Fruit fly (Drosophila melanogaster) whole organism, embryonic: ENCODE measurements around the gene CG13053.
A peak's percentile ranks its signal among the peaks of the same experiment; 100 is the strongest.

Experiments used
- Atf6 ChIP-seq: fragments of 200-800 bp; sonication (Bioruptor generic); IDR thresholded peaks from 2 replicates; pipeline ENCODE4 v1.3.6; 2022; ENCODE audit warnings: missing biosample characterization, missing genetic modification characterization
- Awh ChIP-seq: fragments of 200-800 bp; sonication (Bioruptor generic); IDR thresholded peaks from 2 replicates; pipeline ENCODE4, ENCODE4 v1.3.6; 2022; ENCODE audit warnings: missing biosample characterization, missing genetic modification characterization
- B-H1 ChIP-seq: fragments of 200-800 bp; sonication (Bioruptor generic); IDR thresholded peaks from 3 replicates; pipeline ENCODE4 v1.3.6; 2022; ENCODE audit warnings: missing biosample characterization, missing genetic modification characterization
- CG1024 ChIP-seq: fragments of 200-800 bp; sonication (Bioruptor generic); IDR thresholded peaks from 2 replicates; pipeline ENCODE4 v1.3.6; 2022; ENCODE audit warnings: missing biosample characterization, missing genetic modification characterization
- CG10543 ChIP-seq: fragments of 200-800 bp; sonication (Bioruptor generic); optimal IDR thresholded peaks from 3 replicates; lab custom pipeline; 2017; ENCODE audit warnings: missing biosample characterization, mild to moderate bottlenecking, missing genetic modification characterization, moderate library complexity
- CG12236 ChIP-seq: fragments of 200-800 bp; sonication (Bioruptor generic); optimal IDR thresholded peaks from 2 replicates; lab custom pipeline; 2016; ENCODE audit warnings: missing biosample characterization, missing genetic modification characterization
- CG13624 ChIP-seq: fragments of 200-800 bp; sonication (Bioruptor generic); optimal IDR thresholded peaks from 2 replicates; lab custom pipeline; 2016; ENCODE audit warnings: missing biosample characterization, missing genetic modification characterization
- CG14860 ChIP-seq: fragments of 200-800 bp; sonication (Bioruptor generic); IDR thresholded peaks from 3 replicates; pipeline ENCODE4 v1.3.6; 2022; ENCODE audit warnings: missing biosample characterization, missing genetic modification characterization; ENCODE audit not compliant: partially characterized antibody
- CG16815 ChIP-seq: fragments of 200-800 bp; sonication (Bioruptor generic); optimal IDR thresholded peaks from 3 replicates; lab custom pipeline; 2017; ENCODE audit warnings: missing biosample characterization, mild to moderate bottlenecking, missing genetic modification characterization
- CG17568 ChIP-seq: fragments of 200-800 bp; sonication (Bioruptor generic); optimal IDR thresholded peaks from 2 replicates; lab custom pipeline; 2018; ENCODE audit warnings: missing biosample characterization, mild to moderate bottlenecking, missing genetic modification characterization, moderate library complexity
- CG2116 ChIP-seq: fragments of 200-800 bp; sonication (Bioruptor generic); optimal IDR thresholded peaks from 3 replicates; lab custom pipeline; 2018; ENCODE audit warnings: missing biosample characterization, mild to moderate bottlenecking, missing genetic modification characterization
- CG2120 ChIP-seq: fragments of 200-800 bp; sonication (Bioruptor generic); optimal IDR thresholded peaks from 3 replicates; lab custom pipeline; 2016; ENCODE audit warnings: missing biosample characterization, missing genetic modification characterization
- CG2199 ChIP-seq: fragments of 200-800 bp; sonication (Bioruptor generic); IDR thresholded peaks from 3 replicates; pipeline ENCODE4 v1.3.6; 2022; ENCODE audit warnings: missing biosample characterization, missing genetic modification characterization
- CG2678 ChIP-seq: fragments of 200-800 bp; sonication (Bioruptor generic); optimal IDR thresholded peaks from 3 replicates; lab custom pipeline; 2019; ENCODE audit warnings: missing biosample characterization, mild to moderate bottlenecking, missing genetic modification characterization, moderate library complexity
- CG34422 ChIP-seq: fragments of 200-800 bp; sonication (Bioruptor generic); IDR thresholded peaks from 3 replicates; pipeline ENCODE4 v1.3.6; 2022; ENCODE audit warnings: missing biosample characterization, missing genetic modification characterization
- CG42726 ChIP-seq: fragments of 200-800 bp; sonication (Bioruptor generic); IDR thresholded peaks from 2 replicates; pipeline ENCODE4 v1.3.6; 2022; ENCODE audit warnings: missing biosample characterization, missing genetic modification characterization; ENCODE audit not compliant: partially characterized antibody
- CG4328 ChIP-seq: fragments of 200-800 bp; sonication (Bioruptor generic); optimal IDR thresholded peaks from 3 replicates; lab custom pipeline; 2017; ENCODE audit warnings: missing biosample characterization, missing genetic modification reagents, missing genetic modification characterization
- CG4404 ChIP-seq: fragments of 200-800 bp; sonication (Bioruptor generic); IDR thresholded peaks from 2 replicates; pipeline ENCODE4 v1.3.6; 2022; ENCODE audit warnings: missing biosample characterization, missing genetic modification characterization
- CG6791 ChIP-seq: fragments of 200-800 bp; sonication (Bioruptor generic); IDR thresholded peaks from 3 replicates; pipeline ENCODE4 v1.3.6; 2022; ENCODE audit warnings: missing biosample characterization, missing genetic modification characterization; ENCODE audit not compliant: partially characterized antibody
- CG8359 ChIP-seq: fragments of 200-800 bp; sonication (Bioruptor generic); optimal IDR thresholded peaks from 2 replicates; lab custom pipeline; 2017; ENCODE audit warnings: missing biosample characterization, mild to moderate bottlenecking, missing genetic modification characterization, borderline replicate concordance
- CG8924 ChIP-seq: fragments of 200-800 bp; optimal IDR thresholded peaks from 3 replicates; lab custom pipeline; 2019; ENCODE audit warnings: missing biosample characterization, mild to moderate bottlenecking, missing genetic modification characterization, moderate library complexity
- Camta ChIP-seq: fragments of 200-800 bp; sonication (Bioruptor generic); optimal IDR thresholded peaks from 2 replicates; lab custom pipeline; 2016; ENCODE audit warnings: missing biosample characterization, missing genetic modification characterization
- D ChIP-seq, 2 experiments: fragments of 200-800 bp in 1 of 2; fragments of >200 bp in 1 of 2; sonication (Bioruptor generic) in 1 of 2; optimal IDR thresholded peaks; 2 replicates in 1 of 2; 3 replicates in 1 of 2; lab custom pipeline; 2017; ENCODE audit warnings: mild to moderate bottlenecking in 1 of 2, missing biosample characterization in 1 of 2, missing genetic modification characterization in 1 of 2, missing genetic modification reagents in 1 of 2
- Deaf1 ChIP-seq: fragments of 200-800 bp; optimal IDR thresholded peaks from 3 replicates; lab custom pipeline; 2019; ENCODE audit warnings: missing biosample characterization, mild to moderate bottlenecking, missing genetic modification characterization, moderate library complexity
- Dek ChIP-seq: fragments of 200-800 bp; sonication (Bioruptor generic); optimal IDR thresholded peaks from 3 replicates; lab custom pipeline; 2019; ENCODE audit warnings: missing biosample characterization, mild to moderate bottlenecking, missing genetic modification characterization, moderate library complexity
- Dll ChIP-seq: fragments of 200-800 bp; sonication (Bioruptor generic); IDR thresholded peaks from 4 replicates; pipeline ENCODE4 v1.3.6; 2022; ENCODE audit warnings: missing biosample characterization, missing genetic modification characterization; ENCODE audit not compliant: partially characterized antibody
- E2f1 ChIP-seq: fragments of 200-800 bp; sonication (Bioruptor generic); IDR thresholded peaks from 2 replicates; pipeline ENCODE4 v1.3.6; 2022; ENCODE audit warnings: missing biosample characterization, missing genetic modification characterization
- Hand ChIP-seq: fragments of 200-800 bp; sonication (Bioruptor generic); optimal IDR thresholded peaks from 2 replicates; lab custom pipeline; 2017; ENCODE audit warnings: mild to moderate bottlenecking, missing biosample characterization, missing genetic modification reagents, missing genetic modification characterization
- MTF-1 ChIP-seq: fragments of 200-800 bp; sonication (Bioruptor generic); optimal IDR thresholded peaks from 2 replicates; lab custom pipeline; 2018; ENCODE audit warnings: missing biosample characterization, mild to moderate bottlenecking, missing genetic modification characterization, borderline replicate concordance
- Med ChIP-seq: fragments of 200-800 bp; sonication (Bioruptor generic); peaks from one replicate; lab custom pipeline; 2016; ENCODE audit warnings: missing biosample characterization, missing genetic modification characterization, mild to moderate bottlenecking, inconsistent platforms, moderate library complexity
- NFAT ChIP-seq: fragments of 200-800 bp; sonication (Bioruptor generic); IDR thresholded peaks from 2 replicates; pipeline ENCODE4 v1.3.6; 2022; ENCODE audit warnings: missing biosample characterization, missing genetic modification characterization
- NfI ChIP-seq: fragments of 200-800 bp; sonication (Bioruptor generic); optimal IDR thresholded peaks from 3 replicates; lab custom pipeline; 2018; ENCODE audit warnings: missing biosample characterization, mild to moderate bottlenecking, missing genetic modification characterization, moderate library complexity
- Scr ChIP-seq: fragments of 200-800 bp; sonication (Bioruptor generic); IDR thresholded peaks from 2 replicates; pipeline ENCODE4 v1.3.6; 2022; ENCODE audit warnings: missing biosample characterization, missing genetic modification characterization; ENCODE audit not compliant: partially characterized antibody
- Spps ChIP-seq: fragments of 200-800 bp; sonication (Bioruptor generic); optimal IDR thresholded peaks from 2 replicates; lab custom pipeline; 2018; ENCODE audit warnings: missing biosample characterization, mild to moderate bottlenecking, missing genetic modification characterization
- br ChIP-seq: fragments of >200 bp; optimal IDR thresholded peaks from 2 replicates; lab custom pipeline; 2017
- dan ChIP-seq: fragments of 200-800 bp; sonication (Bioruptor generic); IDR thresholded peaks from 2 replicates; pipeline ENCODE4 v1.3.6; 2022; ENCODE audit warnings: missing biosample characterization, missing genetic modification characterization
- dimm ChIP-seq: fragments of 200-800 bp; sonication (Bioruptor generic); IDR thresholded peaks from 2 replicates; pipeline ENCODE4 v1.3.6; 2022; ENCODE audit warnings: missing biosample characterization, missing genetic modification characterization
- disco-r ChIP-seq: fragments of 200-800 bp; sonication (Bioruptor generic); optimal IDR thresholded peaks from 2 replicates; lab custom pipeline; 2016; ENCODE audit warnings: missing biosample characterization, missing genetic modification characterization
- fd64A ChIP-seq: fragments of 200-800 bp; sonication (Bioruptor generic); optimal IDR thresholded peaks from 3 replicates; lab custom pipeline; 2018; ENCODE audit warnings: missing biosample characterization, mild to moderate bottlenecking, missing genetic modification characterization
- ham ChIP-seq: fragments of 200-800 bp; sonication (Bioruptor generic); IDR thresholded peaks from 2 replicates; pipeline ENCODE4 v1.3.6; 2022; ENCODE audit warnings: missing biosample characterization, missing genetic modification characterization
- ken ChIP-seq: fragments of 200-800 bp; sonication (Bioruptor generic); IDR thresholded peaks from 3 replicates; pipeline ENCODE4 v1.3.6; 2022; ENCODE audit warnings: missing biosample characterization, missing genetic modification characterization
- knrl ChIP-seq: fragments of 200-800 bp; sonication (Bioruptor generic); IDR thresholded peaks from 3 replicates; pipeline ENCODE4 v1.3.6; 2022; ENCODE audit warnings: missing biosample characterization, missing genetic modification characterization; ENCODE audit not compliant: partially characterized antibody
- lmd ChIP-seq: fragments of 200-800 bp; sonication (Bioruptor generic); IDR thresholded peaks from 2 replicates; pipeline ENCODE4 v1.3.6; 2022; ENCODE audit warnings: missing biosample characterization, missing genetic modification characterization
- odd ChIP-seq: fragments of 200-800 bp; sonication (Bioruptor generic); optimal IDR thresholded peaks from 2 replicates; lab custom pipeline; 2017; ENCODE audit warnings: missing biosample characterization, mild to moderate bottlenecking, missing genetic modification characterization
- rib ChIP-seq: fragments of 200-800 bp; sonication (Bioruptor generic); IDR thresholded peaks from 2 replicates; pipeline ENCODE4 v1.3.6; 2022; ENCODE audit warnings: missing biosample characterization, missing genetic modification characterization
- sim ChIP-seq: fragments of 200-800 bp; sonication (Bioruptor generic); IDR thresholded peaks from 2 replicates; pipeline ENCODE4 v1.3.6; 2022; ENCODE audit warnings: missing biosample characterization, missing genetic modification characterization
- sima ChIP-seq: fragments of 200-800 bp; sonication (Bioruptor generic); optimal IDR thresholded peaks from 2 replicates; lab custom pipeline; 2016; ENCODE audit warnings: missing biosample characterization, missing genetic modification characterization
- sna ChIP-seq: fragments of 200-800 bp; sonication (Bioruptor generic); IDR thresholded peaks from 2 replicates; pipeline ENCODE4 v1.3.6; 2022; ENCODE audit warnings: missing biosample characterization, missing genetic modification characterization; ENCODE audit not compliant: partially characterized antibody
- vfl ChIP-seq: fragments of 200-800 bp; sonication (Bioruptor generic); optimal IDR thresholded peaks from 2 replicates; lab custom pipeline; 2016; ENCODE audit warnings: missing biosample characterization, missing genetic modification characterization
- vvl ChIP-seq: fragments of 200-800 bp; sonication (Bioruptor generic); IDR thresholded peaks from 2 replicates; pipeline ENCODE4 v1.3.6; 2022; ENCODE audit warnings: missing biosample characterization, missing genetic modification characterization
- wdn ChIP-seq: fragments of 200-800 bp; sonication (Bioruptor generic); IDR thresholded peaks from 2 replicates; pipeline ENCODE4 v1.3.6; 2022; ENCODE audit warnings: missing biosample characterization, missing genetic modification characterization

The CG13053 gene

DNA sequence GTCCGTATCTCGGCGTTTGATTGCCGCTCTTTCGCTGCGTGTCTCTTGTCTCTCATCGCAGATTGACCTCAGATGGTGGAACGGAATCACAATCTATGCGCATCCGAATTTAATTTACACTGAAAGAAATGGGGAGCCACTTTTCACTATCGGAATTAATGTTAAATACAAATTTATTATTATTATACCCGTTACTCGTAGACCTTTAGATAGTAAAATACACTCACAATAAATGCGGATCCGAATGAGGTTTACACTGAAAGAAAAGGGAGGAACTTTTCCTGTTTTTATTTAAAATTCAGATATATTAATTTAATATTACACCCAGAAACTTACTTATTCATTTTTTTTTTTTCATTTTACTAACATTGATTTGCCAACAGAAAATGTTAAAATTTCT lies 29.5 kb upstream of the CG13053 start (continued):
- TF ChIP-seq Deaf1 (tag; lab: Kevin White, UChicago) (no peak), Scr (GFP tag; lab: Robert Waterston, UW) (no peak), CG17568 (GFP tag; lab: Kevin White, UChicago) (no peak), CG6791 (GFP tag; lab: Robert Waterston, UW) (no peak), CG12236 (GFP tag; lab: Kevin White, UChicago) (no peak), CG10543 (GFP tag; lab: Kevin White, UChicago) (no peak), CG2116 (GFP tag; lab: Kevin White, UChicago) (no peak), Awh (GFP tag; lab: Robert Waterston, UW) (no peak), knrl (GFP tag; lab: Robert Waterston, UW) (no peak), CG34422 (GFP tag; lab: Robert Waterston, UW) (peak; percentile 50; the same call in 1 of the 3 replicates), D (optimal IDR thresholded peaks at IDR 0.05; lab: Kevin White, UChicago) (no peak), D (GFP tag; optimal IDR thresholded peaks at IDR 0.05; lab: Kevin White, UChicago) (no peak), dimm (GFP tag; lab: Robert Waterston, UW) (no peak), dan (GFP tag; lab: Robert Waterston, UW) (no peak), CG42726 (GFP tag; lab: Robert Waterston, UW) (no peak), CG4328 (no peak), B-H1 (0 out of 3 replicates have a peak, but pooled peaks have one; percentile 16), CG13624 (GFP tag; lab: Kevin White, UChicago) (no peak), rib (GFP tag; lab: Robert Waterston, UW) (no peak), Dll (GFP tag; lab: Robert Waterston, UW) (no peak), CG8359 (no peak), CG16815 (no peak), CG2199 (GFP tag; lab: Robert Waterston, UW) (no peak), Atf6 (GFP tag; lab: Robert Waterston, UW) (peak; percentile 38; the same call in 1 of the 2 replicates), CG1024 (GFP tag; lab: Robert Waterston, UW) (no peak), E2f1 (GFP tag; lab: Robert Waterston, UW) (peak; percentile 33; the same call in 1 of the 2 replicates), ken (no peak), Med (GFP tag; lab: Kevin White, UChicago) (no peak), CG2120 (GFP tag; lab: Kevin White, UChicago) (no peak), MTF-1 (no peak), disco-r (GFP tag; lab: Kevin White, UChicago) (no peak), fd64A (GFP tag; lab: Kevin White, UChicago) (no peak), Spps (tag; lab: Kevin White, UChicago) (no peak), CG8924 (tag; lab: Kevin White, UChicago) (no peak), NfI (no peak), CG4404 (GFP tag; lab: Robert Waterston, UW) (no peak), odd (no peak), ham (GFP tag; lab: Robert Waterston, UW) (no peak), wdn (no peak), Dek (tag; lab: Kevin White, UChicago) (no peak), sima (GFP tag; lab: Kevin White, UChicago) (no peak), vfl (GFP tag; lab: Kevin White, UChicago) (no peak), sna (GFP tag; lab: Robert Waterston, UW) (no peak), br (no peak), NFAT (no peak), CG14860 (GFP tag; lab: Robert Waterston, UW) (no peak), Hand (GFP tag; lab: Kevin White, UChicago) (no peak), vvl (peak; percentile 40; the same call in 1 of the 2 replicates), sim (GFP tag; lab: Robert Waterston, UW) (no peak), CG2678 (tag; lab: Kevin White, UChicago) (no peak), lmd (GFP tag; lab: Robert Waterston, UW) (no peak), Camta (GFP tag; lab: Kevin White, UChicago) (no peak)
